Worm (Caenorhabditis elegans): ENCODE results near the gene prdx-2.

- no peak for TF ChIP-seq nhr-77 (tag; optimal IDR thresholded peaks at IDR 0.05)
- peak; percentile 3 for TF ChIP-seq elt-2 (tag; optimal IDR thresholded peaks at IDR 0.05)
- no peak for TF ChIP-seq unc-39 (tag; optimal IDR thresholded peaks at IDR 0.05)
- no peak for TF ChIP-seq aly-2 (tag; optimal IDR thresholded peaks at IDR 0.05)
- no peak for TF ChIP-seq snpc-4 (tag; optimal IDR thresholded peaks at IDR 0.05)
- TF ChIP-seq nhr-25 (tag; optimal IDR thresholded peaks at IDR 0.05): no peak
- no peak for TF ChIP-seq nhr-237 (tag; optimal IDR thresholded peaks at IDR 0.05)
- TF ChIP-seq mdl-1 (tag; optimal IDR thresholded peaks at IDR 0.05): no peak
- no peak for TF ChIP-seq nfya-1 (tag; optimal IDR thresholded peaks at IDR 0.05; ENCODE audit: insufficient read depth)
- no peak for TF ChIP-seq nhr-76 (tag; optimal IDR thresholded peaks at IDR 0.05)
- no peak for TF ChIP-seq fos-1 (tag; optimal IDR thresholded peaks at IDR 0.05)
- TF ChIP-seq elt-1 (tag; optimal IDR thresholded peaks at IDR 0.05): no peak
- TF ChIP-seq ceh-28 (tag; optimal IDR thresholded peaks at IDR 0.05): no peak
These were observed 9.2 kb downstream of the prdx-2 start, which contains the start of gene ccpp-6 for ce11 chrII:5387217-5387616.
